Worm (Caenorhabditis elegans) whole organism, young adult: ENCODE measurements around the gene fbxb-50.

Experiments used
- ama-1 ChIP-seq, 3 experiments: fragments of 150-350 bp in 1 of 3; sonication (generic microtip) in 2 of 3; optimal IDR thresholded peaks; 2 replicates each; lab custom pipeline; 2014 to 2018; ENCODE audit warnings: missing biosample characterization in 2 of 3, missing genetic modification characterization in 2 of 3, missing genetic modification reagents in 2 of 3
- aptf-3 ChIP-seq: fragments of 200-800 bp; sonication (Bioruptor generic); IDR thresholded peaks from 2 replicates; pipeline ENCODE4 v1.3.6; 2022; ENCODE audit warnings: missing genetic modification characterization, missing compliant biosample characterization
- attf-5 ChIP-seq: fragments of 200-800 bp; sonication (Bioruptor generic); optimal IDR thresholded peaks from 2 replicates; lab custom pipeline; 2018; ENCODE audit warnings: mild to moderate bottlenecking, missing genetic modification characterization, missing compliant biosample characterization
- attf-6 ChIP-seq: fragments of 200-800 bp; sonication (Bioruptor generic); IDR thresholded peaks from 2 replicates; pipeline ENCODE4 v1.3.6; 2022; ENCODE audit warnings: missing genetic modification reagents, missing genetic modification characterization, missing compliant biosample characterization
- ccch-3 ChIP-seq: fragments of 200-800 bp; sonication (Bioruptor generic); optimal IDR thresholded peaks from 2 replicates; lab custom pipeline; 2018; ENCODE audit warnings: mild to moderate bottlenecking, missing genetic modification characterization, missing compliant biosample characterization
- egl-44 ChIP-seq: fragments of 200-800 bp; sonication (Bioruptor generic); IDR thresholded peaks from 2 replicates; pipeline ENCODE4 v1.3.6; 2022; ENCODE audit warnings: missing genetic modification reagents, missing genetic modification characterization, missing compliant biosample characterization
- ekl-4 ChIP-seq: fragments of 200-800 bp; sonication (Bioruptor generic); IDR thresholded peaks from 2 replicates; pipeline ENCODE4 v1.3.6; 2022; ENCODE audit warnings: missing genetic modification reagents, missing genetic modification characterization, missing compliant biosample characterization
- madf-6 ChIP-seq: fragments of 200-800 bp; sonication (Bioruptor generic); IDR thresholded peaks from 2 replicates; pipeline ENCODE4 v1.3.6; 2022; ENCODE audit warnings: missing genetic modification reagents, missing genetic modification characterization, missing compliant biosample characterization
- nhr-80 ChIP-seq: sonication (generic microtip); optimal IDR thresholded peaks from 2 replicates; lab custom pipeline; 2016; ENCODE audit warnings: missing genetic modification characterization, missing compliant biosample characterization
- pha-4 ChIP-seq: fragments of 150-350 bp; sonication (generic microtip); optimal IDR thresholded peaks from 2 replicates; lab custom pipeline; 2014; ENCODE audit warnings: missing biosample characterization, missing genetic modification reagents, missing genetic modification characterization
- repo-1 ChIP-seq: sonication (generic microtip); optimal IDR thresholded peaks from 2 replicates; lab custom pipeline; 2017; ENCODE audit warnings: mild to moderate bottlenecking, missing genetic modification characterization, missing compliant biosample characterization
- unc-62 ChIP-seq: fragments of 150-350 bp; optimal IDR thresholded peaks from 2 replicates; lab custom pipeline; 2014; ENCODE audit warnings: missing biosample characterization, missing genetic modification reagents, missing genetic modification characterization
- ztf-22 ChIP-seq: fragments of 200-800 bp; sonication (Bioruptor generic); optimal IDR thresholded peaks from 2 replicates; lab custom pipeline; 2018; ENCODE audit warnings: mild to moderate bottlenecking, missing genetic modification characterization, moderate library complexity, missing compliant biosample characterization
- ztf-25 ChIP-seq: fragments of 200-800 bp; sonication (Bioruptor generic); IDR thresholded peaks from 2 replicates; pipeline ENCODE4 v1.3.6; 2022; ENCODE audit warnings: missing genetic modification reagents, missing genetic modification characterization, missing compliant biosample characterization

DNA sequence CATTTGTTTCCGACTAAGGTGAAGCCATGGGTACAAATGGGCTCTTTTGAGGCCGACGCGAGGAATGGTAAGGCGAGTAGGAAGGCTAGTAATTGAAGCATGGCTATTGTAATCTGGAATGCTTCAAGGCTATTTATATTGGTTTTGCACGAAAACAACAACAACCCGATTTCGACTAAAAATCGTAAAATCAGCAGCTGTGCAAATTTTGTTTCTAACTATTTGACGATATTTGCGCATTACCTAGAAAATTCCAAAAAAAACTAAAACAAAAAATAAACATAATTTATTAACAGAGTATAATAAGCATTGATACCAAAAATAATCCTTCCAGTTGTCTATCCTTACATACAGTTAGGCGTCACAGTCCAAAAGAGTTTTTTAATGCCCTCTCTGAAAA lies 38.9 kb downstream of the fbxb-50 start, which contains the start of gene clec-20:
- TF ChIP-seq ama-1 (optimal IDR thresholded peaks at IDR 0.05; lab: Kevin White, UChicago): no peak
- TF ChIP-seq ama-1 (GFP tag; optimal IDR thresholded peaks at IDR 0.05; lab: Kevin White, UChicago): no peak
- TF ChIP-seq pha-4: no peak
- TF ChIP-seq attf-5 (GFP tag; lab: Kevin White, UChicago): no peak
- TF ChIP-seq unc-62 (GFP tag; lab: Kevin White, UChicago): no peak
- no peak for TF ChIP-seq ekl-4 (GFP tag; lab: Robert Waterston, UW)
- no peak for TF ChIP-seq madf-6
- no peak for TF ChIP-seq egl-44 (GFP tag; lab: Robert Waterston, UW)
- no peak for TF ChIP-seq ccch-3 (GFP tag; lab: Kevin White, UChicago)
- no peak for TF ChIP-seq nhr-80 (tag; lab: Kevin White, UChicago)
- no peak for TF ChIP-seq ztf-22 (GFP tag; lab: Kevin White, UChicago)
- TF ChIP-seq attf-6 (GFP tag; lab: Robert Waterston, UW): no peak
- TF ChIP-seq ztf-25 (GFP tag; lab: Robert Waterston, UW): no peak
- TF ChIP-seq aptf-3 (GFP tag; lab: Robert Waterston, UW): no peak
- TF ChIP-seq repo-1 (tag; lab: Kevin White, UChicago): no peak
